Fruit fly (Drosophila melanogaster) whole organism, embryonic: Measurements from ENCODE around the gene Cyp303a1.
A peak's percentile ranks its signal among the peaks of the same experiment; 100 is the strongest.

Source experiments
- Bgb ChIP-seq: fragments of 200-800 bp; sonication (Bioruptor generic); IDR thresholded peaks from 2 replicates; pipeline ENCODE4 v1.3.6; 2022; ENCODE audit warnings: missing biosample characterization, missing genetic modification characterization; ENCODE audit not compliant: partially characterized antibody
- CG10543 ChIP-seq: fragments of 200-800 bp; sonication (Bioruptor generic); optimal IDR thresholded peaks from 3 replicates; lab custom pipeline; 2017; ENCODE audit warnings: missing biosample characterization, mild to moderate bottlenecking, missing genetic modification characterization, moderate library complexity
- CG11398 ChIP-seq: fragments of 200-800 bp; sonication (Bioruptor generic); optimal IDR thresholded peaks from 2 replicates; lab custom pipeline; 2016; ENCODE audit warnings: missing biosample characterization, missing genetic modification characterization
- CG17829 ChIP-seq: fragments of 200-800 bp; optimal IDR thresholded peaks from 2 replicates; lab custom pipeline; 2019; ENCODE audit warnings: missing biosample characterization, mild to moderate bottlenecking, missing genetic modification characterization, moderate library complexity
- CG18262 ChIP-seq: fragments of 200-800 bp; optimal IDR thresholded peaks from 3 replicates; lab custom pipeline; 2019; ENCODE audit warnings: missing biosample characterization, mild to moderate bottlenecking, missing genetic modification characterization, moderate library complexity
- CG18476 ChIP-seq: fragments of 200-800 bp; sonication (Bioruptor generic); optimal IDR thresholded peaks from 2 replicates; lab custom pipeline; 2016; ENCODE audit warnings: missing biosample characterization, mild to moderate bottlenecking, missing genetic modification characterization
- CG2199 ChIP-seq: fragments of 200-800 bp; sonication (Bioruptor generic); IDR thresholded peaks from 3 replicates; pipeline ENCODE4 v1.3.6; 2022; ENCODE audit warnings: missing biosample characterization, missing genetic modification characterization
- CG32767 ChIP-seq: fragments of 200-800 bp; sonication (Bioruptor generic); IDR thresholded peaks from 2 replicates; pipeline ENCODE4 v1.3.6; 2022; ENCODE audit warnings: missing biosample characterization, missing genetic modification characterization
- CG4820 ChIP-seq: fragments of 200-800 bp; sonication (Bioruptor generic); optimal IDR thresholded peaks from 3 replicates; lab custom pipeline; 2016; ENCODE audit warnings: missing biosample characterization, missing genetic modification characterization
- CG7963 ChIP-seq: fragments of 200-800 bp; sonication (Bioruptor generic); IDR thresholded peaks from 3 replicates; pipeline ENCODE4 v1.3.6; 2022; ENCODE audit warnings: missing biosample characterization, missing genetic modification characterization; ENCODE audit not compliant: partially characterized antibody
- CG8359 ChIP-seq: fragments of 200-800 bp; sonication (Bioruptor generic); optimal IDR thresholded peaks from 2 replicates; lab custom pipeline; 2017; ENCODE audit warnings: missing biosample characterization, mild to moderate bottlenecking, missing genetic modification characterization, borderline replicate concordance
- D19B ChIP-seq: fragments of 200-800 bp; sonication (Bioruptor generic); optimal IDR thresholded peaks from 2 replicates; lab custom pipeline; 2017; ENCODE audit warnings: missing biosample characterization, mild to moderate bottlenecking, missing genetic modification characterization
- Dad ChIP-seq: fragments of 200-800 bp; sonication (Bioruptor generic); optimal IDR thresholded peaks from 3 replicates; lab custom pipeline; 2016; ENCODE audit warnings: missing biosample characterization, missing genetic modification characterization
- Dp ChIP-seq: fragments of 200-800 bp; sonication (Bioruptor generic); optimal IDR thresholded peaks from 2 replicates; lab custom pipeline; 2018; ENCODE audit warnings: missing biosample characterization, mild to moderate bottlenecking, missing genetic modification characterization, moderate library complexity
- Elba2 ChIP-seq: fragments of 200-800 bp; sonication (Bioruptor generic); optimal IDR thresholded peaks from 3 replicates; lab custom pipeline; 2016; ENCODE audit warnings: missing biosample characterization, missing genetic modification characterization
- Hand ChIP-seq: fragments of 200-800 bp; sonication (Bioruptor generic); optimal IDR thresholded peaks from 2 replicates; lab custom pipeline; 2017; ENCODE audit warnings: mild to moderate bottlenecking, missing biosample characterization, missing genetic modification reagents, missing genetic modification characterization
- Hmr ChIP-seq: fragments of 200-800 bp; sonication (Bioruptor generic); optimal IDR thresholded peaks from 3 replicates; lab custom pipeline; 2017; ENCODE audit warnings: mild to moderate bottlenecking, missing biosample characterization, missing genetic modification reagents, missing genetic modification characterization
- Med ChIP-seq: fragments of 200-800 bp; sonication (Bioruptor generic); peaks from one replicate; lab custom pipeline; 2016; ENCODE audit warnings: missing biosample characterization, missing genetic modification characterization, mild to moderate bottlenecking, inconsistent platforms, moderate library complexity
- Neu2 ChIP-seq: fragments of 200-800 bp; sonication (Bioruptor generic); optimal IDR thresholded peaks from 3 replicates; lab custom pipeline; 2016; ENCODE audit warnings: missing biosample characterization, missing genetic modification characterization, borderline replicate concordance
- Opbp ChIP-seq: fragments of 200-800 bp; sonication (Bioruptor generic); IDR thresholded peaks from 3 replicates; pipeline ENCODE4 v1.3.6; 2022; ENCODE audit warnings: missing biosample characterization, missing genetic modification characterization; ENCODE audit not compliant: partially characterized antibody
- PHDP ChIP-seq: fragments of 200-800 bp; sonication (Bioruptor generic); optimal IDR thresholded peaks from 3 replicates; lab custom pipeline; 2018; ENCODE audit warnings: missing biosample characterization, mild to moderate bottlenecking, missing genetic modification characterization, moderate library complexity
- Pdp1 ChIP-seq, 2 experiments: fragments of 200-800 bp; sonication (Bioruptor generic); optimal IDR thresholded peaks; 3 replicates each; lab custom pipeline; 2016; ENCODE audit warnings: missing biosample characterization in 2 of 2, missing genetic modification characterization in 2 of 2, mild to moderate bottlenecking in 1 of 2, moderate library complexity in 1 of 2
- Ptx1 ChIP-seq: fragments of 200-800 bp; sonication (Bioruptor generic); IDR thresholded peaks from 2 replicates; pipeline ENCODE4 v1.3.6; 2022; ENCODE audit warnings: missing biosample characterization, missing genetic modification characterization
- Rfx ChIP-seq: fragments of 200-800 bp; sonication (Bioruptor generic); IDR thresholded peaks from 2 replicates; pipeline ENCODE4 v1.3.6; 2022; ENCODE audit warnings: missing biosample characterization, missing genetic modification characterization
- YL-1 ChIP-seq: fragments of 200-800 bp; sonication (Bioruptor generic); optimal IDR thresholded peaks from 3 replicates; lab custom pipeline; 2017; ENCODE audit warnings: missing biosample characterization, mild to moderate bottlenecking, missing genetic modification characterization
- ac ChIP-seq: fragments of 200-800 bp; sonication (Bioruptor generic); optimal IDR thresholded peaks from 3 replicates; lab custom pipeline; 2017; ENCODE audit warnings: missing biosample characterization, mild to moderate bottlenecking, missing genetic modification characterization
- caup ChIP-seq: fragments of 200-800 bp; sonication (Bioruptor generic); optimal IDR thresholded peaks from 3 replicates; lab custom pipeline; 2017; ENCODE audit warnings: missing biosample characterization, mild to moderate bottlenecking, missing genetic modification characterization, moderate library complexity; ENCODE audit not compliant: severe bottlenecking
- chinmo ChIP-seq: fragments of 200-800 bp; sonication (Bioruptor generic); IDR thresholded peaks from 4 replicates; pipeline ENCODE4 v1.3.6; 2022; ENCODE audit warnings: missing biosample characterization, missing genetic modification characterization; ENCODE audit not compliant: partially characterized antibody
- dm ChIP-seq: fragments of 200-800 bp; sonication (Bioruptor generic); optimal IDR thresholded peaks from 3 replicates; lab custom pipeline; 2016; ENCODE audit warnings: missing biosample characterization, missing genetic modification characterization
- fd96Cb ChIP-seq: fragments of 200-800 bp; sonication (Bioruptor generic); optimal IDR thresholded peaks from 2 replicates; lab custom pipeline; 2018; ENCODE audit warnings: missing biosample characterization, mild to moderate bottlenecking, missing genetic modification characterization, moderate library complexity
- fru ChIP-seq: fragments of >200 bp; optimal IDR thresholded peaks from 2 replicates; lab custom pipeline; 2017
- hb ChIP-seq: fragments of 200-800 bp; sonication (Bioruptor generic); IDR thresholded peaks from 3 replicates; pipeline ENCODE4 v1.3.6; 2022; ENCODE audit warnings: missing biosample characterization, missing genetic modification characterization; ENCODE audit not compliant: partially characterized antibody
- jigr1 ChIP-seq: fragments of 200-800 bp; sonication (Bioruptor generic); IDR thresholded peaks from 3 replicates; pipeline ENCODE4 v1.3.6; 2022; ENCODE audit warnings: missing biosample characterization, missing genetic modification characterization
- kni ChIP-seq: fragments of 200-800 bp; sonication (Bioruptor generic); optimal IDR thresholded peaks from 3 replicates; lab custom pipeline; 2017; ENCODE audit warnings: mild to moderate bottlenecking, missing biosample characterization, missing genetic modification reagents, missing genetic modification characterization
- lola ChIP-seq, 3 experiments: fragments of >200 bp in 2 of 3; fragments of 200-800 bp in 1 of 3; sonication (Bioruptor generic) in 1 of 3; optimal IDR thresholded peaks; 2 replicates each; lab custom pipeline; 2017 to 2019; ENCODE audit warnings: missing biosample characterization in 3 of 3, missing genetic modification characterization in 3 of 3, mild to moderate bottlenecking in 1 of 3, moderate library complexity in 1 of 3
- onecut ChIP-seq: fragments of 200-800 bp; sonication (Bioruptor generic); IDR thresholded peaks from 2 replicates; pipeline ENCODE4 v1.3.6; 2022; ENCODE audit warnings: missing biosample characterization, missing genetic modification characterization
- phol ChIP-seq: fragments of 200-800 bp; sonication (Bioruptor generic); optimal IDR thresholded peaks from 3 replicates; lab custom pipeline; 2018; ENCODE audit warnings: missing biosample characterization, mild to moderate bottlenecking, missing genetic modification characterization, moderate library complexity
- pros ChIP-seq: fragments of 200-800 bp; sonication (Bioruptor generic); optimal IDR thresholded peaks from 3 replicates; lab custom pipeline; 2019; ENCODE audit warnings: missing biosample characterization, mild to moderate bottlenecking, missing genetic modification characterization, moderate library complexity
- rib ChIP-seq: fragments of 200-800 bp; sonication (Bioruptor generic); IDR thresholded peaks from 2 replicates; pipeline ENCODE4 v1.3.6; 2022; ENCODE audit warnings: missing biosample characterization, missing genetic modification characterization
- sd ChIP-seq: fragments of 200-800 bp; sonication (Bioruptor generic); optimal IDR thresholded peaks from 3 replicates; lab custom pipeline; 2018; ENCODE audit warnings: missing biosample characterization, mild to moderate bottlenecking, missing genetic modification characterization, moderate library complexity
- sr ChIP-seq: fragments of 200-800 bp; sonication (Bioruptor generic); IDR thresholded peaks from 3 replicates; pipeline ENCODE4 v1.3.6; 2022; ENCODE audit warnings: missing biosample characterization, missing genetic modification characterization
- stwl ChIP-seq: fragments of 200-800 bp; sonication (Bioruptor generic); optimal IDR thresholded peaks from 3 replicates; lab custom pipeline; 2018; ENCODE audit warnings: missing biosample characterization, mild to moderate bottlenecking, missing genetic modification characterization, moderate library complexity
- tll ChIP-seq, 2 experiments: fragments of 200-800 bp in 1 of 2; fragments of >200 bp in 1 of 2; sonication (Bioruptor generic) in 1 of 2; optimal IDR thresholded peaks; 2 replicates each; lab custom pipeline; 2017 to 2019; ENCODE audit warnings: missing biosample characterization in 2 of 2, missing genetic modification characterization in 2 of 2, mild to moderate bottlenecking in 1 of 2, moderate library complexity in 1 of 2
- twi ChIP-seq: fragments of 200-800 bp; optimal IDR thresholded peaks from 2 replicates; lab custom pipeline; 2019; ENCODE audit warnings: missing biosample characterization, mild to moderate bottlenecking, missing genetic modification characterization, moderate library complexity
- zfh1 ChIP-seq: fragments of 200-800 bp; sonication (Bioruptor generic); IDR thresholded peaks from 3 replicates; pipeline ENCODE4 v1.3.6; 2022; ENCODE audit warnings: missing biosample characterization, missing genetic modification characterization
- zfh2 ChIP-seq: fragments of 200-800 bp; sonication (Bioruptor generic); optimal IDR thresholded peaks from 2 replicates; lab custom pipeline; 2016; ENCODE audit warnings: missing biosample characterization, missing genetic modification characterization

The Cyp303a1 gene

dm6 chr2L:16321872-16322631 is 28.1 kb downstream of the Cyp303a1 start:
- TF ChIP-seq Med (GFP tag; lab: Kevin White, UChicago) (peak; percentile 10), sr (0 out of 3 replicates have a peak, but pooled peaks have one; percentile 35), phol (no peak), PHDP (no peak), Hmr (GFP tag; lab: Kevin White, UChicago) (no peak), rib (GFP tag; lab: Robert Waterston, UW) (peak; percentile 65), sd (tag; lab: Kevin White, UChicago) (peak; percentile 79), zfh1 (no peak), onecut (GFP tag; lab: Robert Waterston, UW) (peak; percentile 63), Pdp1 (GFP tag; optimal IDR thresholded peaks at IDR 0.05; lab: Kevin White, UChicago) (peak in 1 of 2 experiments; percentile 85), Elba2 (GFP tag; lab: Kevin White, UChicago) (no peak), chinmo (no peak), CG10543 (peak; percentile 59)

dm6 chr2L:16323544-16323943 is 29.6 kb downstream of the Cyp303a1 start:
- no peak for TF ChIP-seq CG18476
- TF ChIP-seq CG17829 (tag; lab: Kevin White, UChicago): peak; percentile 17
- TF ChIP-seq tll (GFP tag; optimal IDR thresholded peaks at IDR 0.05; lab: Kevin White, UChicago): peak in 1 of 2 experiments; percentile 86
- no peak for TF ChIP-seq dm
- TF ChIP-seq Med (GFP tag; lab: Kevin White, UChicago): peak; percentile 38
- no peak for TF ChIP-seq Ptx1 (GFP tag; lab: Robert Waterston, UW)
- peak; percentile 69 for TF ChIP-seq twi (tag; lab: Kevin White, UChicago)
- no peak for TF ChIP-seq hb (GFP tag; lab: Robert Waterston, UW)
- no peak for TF ChIP-seq CG11398 (GFP tag; lab: Kevin White, UChicago)
- TF ChIP-seq CG4820 (GFP tag; lab: Kevin White, UChicago): no peak
- TF ChIP-seq zfh2: no peak
- TF ChIP-seq jigr1 (GFP tag; lab: Robert Waterston, UW): no peak
- no peak for TF ChIP-seq ac (GFP tag; lab: Kevin White, UChicago)
- peak; percentile 40 for TF ChIP-seq sd (tag; lab: Kevin White, UChicago)
- TF ChIP-seq pros (GFP tag; lab: Kevin White, UChicago): peak; percentile 73
- peak; percentile 89 for TF ChIP-seq Neu2 (GFP tag; lab: Kevin White, UChicago)
- peak; percentile 66 for TF ChIP-seq kni (GFP tag; lab: Kevin White, UChicago)
- peak; percentile 58; the same call in 2 of the 3 replicates for TF ChIP-seq CG2199 (GFP tag; lab: Robert Waterston, UW)
- TF ChIP-seq fd96Cb (tag; lab: Kevin White, UChicago): no peak
- no peak for TF ChIP-seq Hand (GFP tag; lab: Kevin White, UChicago)

dm6 chr2L:16324833-16325232 is 30.9 kb downstream of the Cyp303a1 start:
- no peak for TF ChIP-seq D19B (GFP tag; lab: Kevin White, UChicago)
- TF ChIP-seq CG32767 (GFP tag; lab: Robert Waterston, UW): 0 out of 2 replicates have a peak, but pooled peaks have one; percentile 30
- no peak; the same call in 1 of the 2 replicates for TF ChIP-seq Bgb (GFP tag; lab: Robert Waterston, UW)
- TF ChIP-seq fru (lab: Kevin White, UChicago): no peak
- TF ChIP-seq phol: peak; percentile 11
- TF ChIP-seq Opbp (GFP tag; lab: Robert Waterston, UW): no peak; the same call in 2 of the 3 replicates
- no peak for TF ChIP-seq Dad (GFP tag; lab: Kevin White, UChicago)
- peak; percentile 25 for TF ChIP-seq Dp (GFP tag; lab: Kevin White, UChicago)
- no peak for TF ChIP-seq stwl (tag; lab: Kevin White, UChicago)
- TF ChIP-seq CG7963: no peak
- TF ChIP-seq CG8359 (GFP tag; lab: Kevin White, UChicago): no peak
- 0 out of 2 replicates have a peak, but pooled peaks have one; percentile 27 for TF ChIP-seq Rfx (GFP tag; lab: Robert Waterston, UW)
- peak; percentile 33 for TF ChIP-seq YL-1 (GFP tag; lab: Kevin White, UChicago)
- no peak for TF ChIP-seq caup (GFP tag; lab: Kevin White, UChicago)
- no peak for TF ChIP-seq lola (GFP tag; optimal IDR thresholded peaks at IDR 0.05; lab: Kevin White, UChicago)
- no peak for TF ChIP-seq CG18262 (tag; lab: Kevin White, UChicago)
